Worm (Caenorhabditis elegans): ENCODE measurements around the gene mpz-4.
A peak's percentile ranks its signal among the peaks of the same experiment; 100 is the strongest.

mpz-4 gene

DNA sequence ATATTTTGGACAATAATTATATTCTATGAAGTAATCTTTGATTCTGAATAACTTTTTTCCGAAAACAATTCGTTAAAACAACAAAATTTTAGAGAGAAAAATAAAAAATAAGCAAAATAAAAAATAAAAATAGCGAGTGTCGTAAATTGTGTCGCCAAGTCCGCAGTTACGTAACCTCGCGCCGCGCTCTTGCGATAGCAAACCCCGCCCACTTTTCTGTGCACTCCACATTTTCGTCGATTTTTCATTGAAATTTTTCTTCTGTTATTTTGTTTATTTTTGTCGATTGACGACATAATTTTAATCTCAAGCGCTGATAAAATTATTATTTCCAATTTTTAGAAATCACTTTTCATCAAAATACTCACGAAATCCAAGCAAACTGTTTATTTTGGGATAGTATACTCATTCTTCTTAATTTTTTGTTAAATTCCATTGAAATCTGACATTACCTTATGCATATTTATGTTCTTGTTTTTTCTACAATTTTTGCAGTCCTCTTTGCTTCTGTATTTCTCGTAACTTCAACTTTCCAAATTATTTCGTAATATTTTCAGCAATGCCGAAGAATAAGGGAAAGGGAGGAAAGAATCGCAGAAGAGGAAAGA, 16.6 kb downstream of the mpz-4 start, which contains the start of gene eif-1.A:
eif-1.A (plus strand) TSS at position 558 of the 608 bp plus-strand sequence.
- TF ChIP-seq fkh-10 (GFP tag; optimal IDR thresholded peaks at IDR 0.05) = no peak
- peak; percentile 79 for TF ChIP-seq snpc-4 (tag; optimal IDR thresholded peaks at IDR 0.05)
- TF ChIP-seq mml-1 (tag; optimal IDR thresholded peaks at IDR 0.05) = no peak
- peak; percentile 39 for TF ChIP-seq R02D3.7 (tag; optimal IDR thresholded peaks at IDR 0.05)
- TF ChIP-seq skn-1 (tag; optimal IDR thresholded peaks at IDR 0.05) = no peak
- no peak for TF ChIP-seq nhr-77 (tag; optimal IDR thresholded peaks at IDR 0.05)
- TF ChIP-seq nhr-43 (tag; optimal IDR thresholded peaks at IDR 0.05; ENCODE audit: poor library complexity, severe bottlenecking) = peak; percentile 27
- TF ChIP-seq ceh-16 (tag; optimal IDR thresholded peaks at IDR 0.05) = no peak
- no peak for TF ChIP-seq nhr-237 (tag; optimal IDR thresholded peaks at IDR 0.05)
- peak; percentile 63 for TF ChIP-seq nhr-23 (tag; optimal IDR thresholded peaks at IDR 0.05)
- peak; percentile 11 for TF ChIP-seq elt-2 (tag; optimal IDR thresholded peaks at IDR 0.05)
- TF ChIP-seq jun-1 (tag; optimal IDR thresholded peaks at IDR 0.05) = no peak
- TF ChIP-seq tbx-2 (tag; optimal IDR thresholded peaks at IDR 0.05) = no peak
- TF ChIP-seq ama-1 (optimal IDR thresholded peaks at IDR 0.05) = no peak
- peak; percentile 72 for TF ChIP-seq lin-39 (tag; optimal IDR thresholded peaks at IDR 0.05)
- peak; percentile 8 for TF ChIP-seq pqm-1 (tag; optimal IDR thresholded peaks at IDR 0.05)
- TF ChIP-seq lin-15B (tag; optimal IDR thresholded peaks at IDR 0.05) = peak; percentile 74
- TF ChIP-seq hmg-11 (tag; optimal IDR thresholded peaks at IDR 0.05) = peak; percentile 77
- TF ChIP-seq nhr-25 (tag; optimal IDR thresholded peaks at IDR 0.05) = no peak
- TF ChIP-seq zag-1 (tag; optimal IDR thresholded peaks at IDR 0.05) = no peak
- TF ChIP-seq nfya-1 (tag; optimal IDR thresholded peaks at IDR 0.05; ENCODE audit: insufficient read depth) = peak; percentile 77
- no peak for TF ChIP-seq sea-2 (GFP tag; optimal IDR thresholded peaks at IDR 0.05)

DNA sequence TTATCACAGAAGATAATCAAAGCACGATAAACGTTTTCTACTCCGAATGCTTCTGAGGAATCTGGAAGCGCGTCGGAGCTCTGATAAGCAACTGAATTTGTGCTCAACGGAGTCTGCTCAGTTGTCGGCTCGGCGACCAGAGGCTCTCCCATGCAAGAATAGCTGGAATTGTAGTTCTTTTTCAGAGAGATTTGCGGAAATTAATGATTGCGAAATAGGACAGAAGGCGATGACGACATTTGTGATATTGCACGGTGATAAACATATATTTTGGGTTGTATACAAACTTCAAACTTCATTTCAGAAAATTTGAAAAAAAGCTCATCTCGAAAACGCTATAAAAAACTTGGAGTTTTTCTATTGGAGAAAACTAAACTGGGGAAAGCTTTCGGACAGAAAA, 17.3 kb downstream of the mpz-4 start, which contains the start of gene H06H21.37:
H06H21.37 (minus strand) TSS at position 162 of the 400 bp plus-strand sequence.
- no peak for TF ChIP-seq elt-1 (tag; optimal IDR thresholded peaks at IDR 0.05)
- no peak for TF ChIP-seq R02D3.7 (tag; optimal IDR thresholded peaks at IDR 0.05)
- TF ChIP-seq pqm-1 (tag; optimal IDR thresholded peaks at IDR 0.05) = no peak
- no peak for TF ChIP-seq nhr-11 (tag; optimal IDR thresholded peaks at IDR 0.05)
- TF ChIP-seq mml-1 (tag; optimal IDR thresholded peaks at IDR 0.05) = no peak
- TF ChIP-seq sea-2 (GFP tag; optimal IDR thresholded peaks at IDR 0.05) = no peak
- no peak for TF ChIP-seq lsy-12 (tag; optimal IDR thresholded peaks at IDR 0.05)
- TF ChIP-seq lin-15B (tag; optimal IDR thresholded peaks at IDR 0.05) = no peak
- no peak for TF ChIP-seq eor-1 (tag; optimal IDR thresholded peaks at IDR 0.05)
- no peak for TF ChIP-seq lin-39 (tag; optimal IDR thresholded peaks at IDR 0.05)
- TF ChIP-seq tbx-2 (tag; optimal IDR thresholded peaks at IDR 0.05) = no peak
- no peak for TF ChIP-seq egl-27 (tag; optimal IDR thresholded peaks at IDR 0.05)
- no peak for TF ChIP-seq ZK546.5 (tag; optimal IDR thresholded peaks at IDR 0.05)
- no peak for TF ChIP-seq nhr-43 (tag; optimal IDR thresholded peaks at IDR 0.05; ENCODE audit: poor library complexity, severe bottlenecking)
- TF ChIP-seq ztf-4 (tag; optimal IDR thresholded peaks at IDR 0.05) = no peak
- no peak for TF ChIP-seq nfya-1 (tag; optimal IDR thresholded peaks at IDR 0.05; ENCODE audit: insufficient read depth)
- no peak for TF ChIP-seq nhr-237 (tag; optimal IDR thresholded peaks at IDR 0.05)
- no peak for TF ChIP-seq elt-2 (tag; optimal IDR thresholded peaks at IDR 0.05)

DNA sequence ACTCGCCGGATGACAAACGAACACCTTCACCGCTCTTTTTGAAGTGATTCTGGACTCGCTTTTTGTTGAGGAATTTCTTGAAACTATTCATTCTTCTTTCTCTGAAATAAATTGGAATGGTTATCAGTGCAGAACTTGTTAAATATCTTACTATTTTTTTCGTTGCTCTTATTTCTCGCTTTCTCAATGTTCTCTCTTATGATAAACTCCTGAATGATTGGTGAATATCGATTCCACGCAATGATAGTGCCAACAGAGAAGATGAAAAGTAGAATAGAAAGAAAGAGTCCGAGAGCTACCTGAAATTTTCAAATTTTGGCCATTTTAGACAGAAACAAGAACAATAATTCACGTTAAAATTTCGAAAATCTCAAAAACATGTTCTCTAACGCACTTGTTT, 17.7 kb downstream of the mpz-4 start, which contains the start of gene ubxn-6:
ubxn-6 (minus strand) TSS at position 101 of the 400 bp plus-strand sequence.
- TF ChIP-seq zag-1 (tag; optimal IDR thresholded peaks at IDR 0.05) (no peak), lsy-12 (tag; optimal IDR thresholded peaks at IDR 0.05) (no peak), skn-1 (tag; optimal IDR thresholded peaks at IDR 0.05) (no peak)

DNA sequence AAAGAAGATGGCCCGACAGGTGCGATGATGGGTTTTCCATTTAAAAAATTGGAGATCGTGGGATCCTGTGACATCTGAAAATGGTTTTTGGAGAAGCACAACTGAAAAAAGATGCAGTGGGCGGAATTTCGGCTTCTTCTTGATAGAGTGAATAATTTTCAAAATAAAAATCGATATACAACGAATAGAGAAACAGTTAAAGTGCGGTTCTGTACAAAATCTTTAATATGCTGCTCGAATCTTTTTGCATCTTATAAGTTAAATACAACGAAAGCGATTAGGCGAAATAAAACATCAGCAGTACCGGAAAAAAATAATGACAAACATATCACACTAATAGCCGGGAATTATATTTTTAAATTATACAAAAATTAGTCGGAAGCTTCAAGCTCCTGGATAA, 19.9 kb downstream of the mpz-4 start, which contains the start of gene H06H21.11:
H06H21.11 (minus strand) TSS at position 101 of the 400 bp plus-strand sequence.
- TF ChIP-seq unc-62 (GFP tag; optimal IDR thresholded peaks at IDR 0.05) = no peak
- no peak for TF ChIP-seq nfya-1 (tag; optimal IDR thresholded peaks at IDR 0.05; ENCODE audit: insufficient read depth)
- no peak for TF ChIP-seq ceh-82 (tag; optimal IDR thresholded peaks at IDR 0.05)
- no peak for TF ChIP-seq daf-12 (tag; optimal IDR thresholded peaks at IDR 0.05)
- TF ChIP-seq ztf-4 (tag; optimal IDR thresholded peaks at IDR 0.05) = no peak
- no peak for TF ChIP-seq tbx-2 (tag; optimal IDR thresholded peaks at IDR 0.05)
- TF ChIP-seq pha-4 (tag; optimal IDR thresholded peaks at IDR 0.05) = no peak
- no peak for TF ChIP-seq egl-5 (tag; optimal IDR thresholded peaks at IDR 0.05)
- TF ChIP-seq nhr-23 (tag; optimal IDR thresholded peaks at IDR 0.05) = no peak
- no peak for TF ChIP-seq eor-1 (tag; optimal IDR thresholded peaks at IDR 0.05)
- no peak for TF ChIP-seq nhr-25 (tag; optimal IDR thresholded peaks at IDR 0.05)
- no peak for TF ChIP-seq nhr-43 (tag; optimal IDR thresholded peaks at IDR 0.05; ENCODE audit: poor library complexity, severe bottlenecking)

All from whole organism, L3 larva.